Fruit fly (Drosophila melanogaster) whole organism, prepupa: ENCODE measurements around the gene GABA-B-R2.
A peak's percentile ranks its signal among the peaks of the same experiment; 100 is the strongest.

Source experiments
- CG10631 ChIP-seq: fragments of 200-800 bp; sonication (Bioruptor generic); optimal IDR thresholded peaks from 2 replicates; lab custom pipeline; 2016; ENCODE audit warnings: missing biosample characterization, missing genetic modification characterization
- CG10669 ChIP-seq: fragments of 200-800 bp; sonication (Bioruptor generic); optimal IDR thresholded peaks from 3 replicates; lab custom pipeline; 2018; ENCODE audit warnings: missing biosample characterization, mild to moderate bottlenecking, missing genetic modification characterization, moderate library complexity
- CG11294 ChIP-seq: fragments of 200-800 bp; sonication (Bioruptor generic); IDR thresholded peaks from 2 replicates; pipeline ENCODE4 v1.3.6; 2022; ENCODE audit warnings: missing biosample characterization, missing genetic modification characterization
- CG11762 ChIP-seq: fragments of 200-800 bp; sonication (Bioruptor generic); optimal IDR thresholded peaks from 3 replicates; lab custom pipeline; 2016; ENCODE audit warnings: missing biosample characterization, missing genetic modification characterization; ENCODE audit not compliant: insufficient read depth
- CG1621 ChIP-seq: fragments of 200-800 bp; sonication (Bioruptor generic); optimal IDR thresholded peaks from 3 replicates; lab custom pipeline; 2018; ENCODE audit warnings: missing biosample characterization, mild to moderate bottlenecking, missing genetic modification characterization
- CG16779 ChIP-seq: fragments of 200-800 bp; sonication (Bioruptor generic); optimal IDR thresholded peaks from 3 replicates; lab custom pipeline; 2017; ENCODE audit warnings: missing biosample characterization, mild to moderate bottlenecking, missing genetic modification characterization
- CG31627 ChIP-seq: fragments of 200-800 bp; sonication (Bioruptor generic); optimal IDR thresholded peaks from 3 replicates; lab custom pipeline; 2016; ENCODE audit warnings: missing biosample characterization, missing genetic modification characterization
- CG32006 ChIP-seq: fragments of 200-800 bp; sonication (Bioruptor generic); optimal IDR thresholded peaks from 3 replicates; lab custom pipeline; 2017; ENCODE audit warnings: missing biosample characterization, mild to moderate bottlenecking, missing genetic modification characterization
- CG34406 ChIP-seq: fragments of 200-800 bp; sonication (Bioruptor generic); optimal IDR thresholded peaks from 3 replicates; lab custom pipeline; 2016; ENCODE audit warnings: missing biosample characterization, missing genetic modification characterization
- CG3919 ChIP-seq: fragments of 200-800 bp; sonication (Bioruptor generic); optimal IDR thresholded peaks from 3 replicates; lab custom pipeline; 2016; ENCODE audit warnings: missing biosample characterization, missing genetic modification characterization
- CG6276 ChIP-seq: fragments of 200-800 bp; sonication (Bioruptor generic); optimal IDR thresholded peaks from 2 replicates; lab custom pipeline; 2017; ENCODE audit warnings: missing biosample characterization, mild to moderate bottlenecking, missing genetic modification characterization
- CG6792 ChIP-seq: fragments of 200-800 bp; sonication (Bioruptor generic); optimal IDR thresholded peaks from 3 replicates; lab custom pipeline; 2016; ENCODE audit warnings: missing biosample characterization, missing genetic modification characterization
- CG6854 ChIP-seq: fragments of 200-800 bp; sonication (Bioruptor generic); optimal IDR thresholded peaks from 2 replicates; lab custom pipeline; 2017; ENCODE audit warnings: missing biosample characterization, mild to moderate bottlenecking, missing genetic modification characterization
- CG8119 ChIP-seq: fragments of 200-800 bp; sonication (Bioruptor generic); IDR thresholded peaks from 3 replicates; pipeline ENCODE4 v1.3.6; 2022; ENCODE audit warnings: missing biosample characterization, missing genetic modification characterization
- CG8319 ChIP-seq: fragments of 200-800 bp; sonication (Bioruptor generic); optimal IDR thresholded peaks from 3 replicates; lab custom pipeline; 2016; ENCODE audit warnings: missing biosample characterization, missing genetic modification characterization
- CG9139 ChIP-seq: fragments of 200-800 bp; sonication (Bioruptor generic); optimal IDR thresholded peaks from 3 replicates; lab custom pipeline; 2017; ENCODE audit warnings: missing biosample characterization, mild to moderate bottlenecking, missing genetic modification characterization
- Eip75B ChIP-seq: fragments of 200-800 bp; sonication (Bioruptor generic); optimal IDR thresholded peaks from 3 replicates; lab custom pipeline; 2016; ENCODE audit warnings: missing biosample characterization, missing genetic modification characterization
- Eip78C ChIP-seq: fragments of 200-800 bp; sonication (Bioruptor generic); peaks from one replicate; lab custom pipeline; 2016; ENCODE audit warnings: missing biosample characterization, missing genetic modification characterization
- Eip93F ChIP-seq: fragments of 200-800 bp; sonication (Bioruptor generic); optimal IDR thresholded peaks from 2 replicates; lab custom pipeline; 2016; ENCODE audit warnings: missing biosample characterization, mild to moderate bottlenecking, missing genetic modification characterization
- Ets21C ChIP-seq: fragments of 200-800 bp; sonication (Bioruptor generic); optimal IDR thresholded peaks from 3 replicates; lab custom pipeline; 2016; ENCODE audit warnings: missing biosample characterization, missing genetic modification characterization
- Hr38 ChIP-seq: sonication (Bioruptor generic); optimal IDR thresholded peaks from 2 replicates; lab custom pipeline; 2016; ENCODE audit warnings: missing biosample characterization, missing genetic modification characterization
- Hr39 ChIP-seq: fragments of 200-800 bp; sonication (Bioruptor generic); optimal IDR thresholded peaks from 2 replicates; lab custom pipeline; 2016; ENCODE audit warnings: missing biosample characterization, missing genetic modification characterization
- Hr4 ChIP-seq: fragments of 200-800 bp; sonication (Bioruptor generic); optimal IDR thresholded peaks from 3 replicates; lab custom pipeline; 2016; ENCODE audit warnings: missing biosample characterization, missing genetic modification characterization
- Lpt ChIP-seq: fragments of 200-800 bp; sonication (Bioruptor generic); optimal IDR thresholded peaks from 3 replicates; lab custom pipeline; 2016; ENCODE audit warnings: missing biosample characterization, missing genetic modification characterization
- Sox102F ChIP-seq: fragments of 200-800 bp; sonication (Bioruptor generic); optimal IDR thresholded peaks from 2 replicates; lab custom pipeline; 2016; ENCODE audit warnings: missing biosample characterization, mild to moderate bottlenecking, missing genetic modification characterization
- Sox14 ChIP-seq: fragments of 200-800 bp; sonication (Bioruptor generic); optimal IDR thresholded peaks from 3 replicates; lab custom pipeline; 2016; ENCODE audit warnings: missing biosample characterization, missing genetic modification characterization
- Sox15 ChIP-seq: fragments of 200-800 bp; sonication (Bioruptor generic); optimal IDR thresholded peaks from 3 replicates; lab custom pipeline; 2016; ENCODE audit warnings: missing biosample characterization, missing genetic modification characterization
- achi ChIP-seq: fragments of 200-800 bp; sonication (Bioruptor generic); optimal IDR thresholded peaks from 3 replicates; lab custom pipeline; 2016; ENCODE audit warnings: missing biosample characterization, missing genetic modification characterization
- acj6 ChIP-seq: fragments of 200-800 bp; sonication (Bioruptor generic); optimal IDR thresholded peaks from 3 replicates; lab custom pipeline; 2016; ENCODE audit warnings: missing biosample characterization, missing genetic modification characterization
- cyc ChIP-seq: fragments of 200-800 bp; sonication (Bioruptor generic); optimal IDR thresholded peaks from 3 replicates; lab custom pipeline; 2016; ENCODE audit warnings: missing biosample characterization, missing genetic modification characterization
- esn ChIP-seq: fragments of 200-800 bp; sonication (Bioruptor generic); optimal IDR thresholded peaks from 2 replicates; lab custom pipeline; 2016; ENCODE audit warnings: missing biosample characterization, mild to moderate bottlenecking, missing genetic modification characterization, moderate library complexity
- fd59A ChIP-seq: fragments of 200-800 bp; sonication (Bioruptor generic); optimal IDR thresholded peaks from 2 replicates; lab custom pipeline; 2017; ENCODE audit warnings: missing biosample characterization, mild to moderate bottlenecking, missing genetic modification characterization, missing genetic modification reagents
- fd85E ChIP-seq: fragments of 200-800 bp; sonication (Bioruptor generic); optimal IDR thresholded peaks from 3 replicates; lab custom pipeline; 2016; ENCODE audit warnings: missing biosample characterization, missing genetic modification characterization
- fkh ChIP-seq: fragments of 200-800 bp; sonication (Bioruptor generic); optimal IDR thresholded peaks from 3 replicates; lab custom pipeline; 2017; ENCODE audit warnings: missing biosample characterization, mild to moderate bottlenecking, missing genetic modification characterization, moderate library complexity
- pdm3 ChIP-seq: fragments of 200-800 bp; sonication (Bioruptor generic); optimal IDR thresholded peaks from 3 replicates; lab custom pipeline; 2016; ENCODE audit warnings: missing biosample characterization, missing genetic modification characterization
- ss ChIP-seq, 2 experiments: fragments of 200-800 bp; sonication (Bioruptor generic); optimal IDR thresholded peaks; 2 replicates in 1 of 2; 3 replicates in 1 of 2; lab custom pipeline; 2017 to 2018; ENCODE audit warnings: mild to moderate bottlenecking in 2 of 2, missing biosample characterization in 2 of 2, missing genetic modification characterization in 2 of 2, moderate library complexity in 1 of 2
- vri ChIP-seq: fragments of 200-800 bp; sonication (Bioruptor generic); optimal IDR thresholded peaks from 3 replicates; lab custom pipeline; 2016; ENCODE audit warnings: missing biosample characterization, mild to moderate bottlenecking, missing genetic modification characterization

The GABA-B-R2 gene

dm6 chr3R:21722457-21722856, 53.2 kb downstream of the GABA-B-R2 start (continued):
- TF ChIP-seq Hr39 (GFP tag; lab: Kevin White, UChicago), result no peak
- TF ChIP-seq Lpt (GFP tag; lab: Kevin White, UChicago), result no peak
- peak; percentile 3 for TF ChIP-seq achi (GFP tag; lab: Kevin White, UChicago)
- no peak for TF ChIP-seq CG10669 (GFP tag; lab: Kevin White, UChicago)
- no peak for TF ChIP-seq fkh (GFP tag; lab: Kevin White, UChicago)
- TF ChIP-seq CG11294 (GFP tag; lab: Robert Waterston, UW), result no peak
- TF ChIP-seq Eip78C (GFP tag; lab: Kevin White, UChicago), result peak; percentile 70
- no peak for TF ChIP-seq CG8119 (GFP tag; lab: Robert Waterston, UW)
- TF ChIP-seq cyc (GFP tag; lab: Kevin White, UChicago), result no peak
- TF ChIP-seq CG1621 (tag; lab: Kevin White, UChicago), result peak; percentile 21
- no peak for TF ChIP-seq CG31627 (GFP tag; lab: Kevin White, UChicago)
- no peak for TF ChIP-seq CG3919
- no peak for TF ChIP-seq pdm3 (GFP tag; lab: Kevin White, UChicago)
- TF ChIP-seq ss (GFP tag; optimal IDR thresholded peaks at IDR 0.05; lab: Kevin White, UChicago), result peak in 1 of 2 experiments; percentile 0
- TF ChIP-seq fd85E (GFP tag; lab: Kevin White, UChicago), result no peak
- TF ChIP-seq fd59A (GFP tag; lab: Kevin White, UChicago), result no peak
- no peak for TF ChIP-seq Eip93F
- TF ChIP-seq Hr38 (GFP tag; lab: Kevin White, UChicago), result no peak
- TF ChIP-seq CG6276 (GFP tag; lab: Kevin White, UChicago), result no peak
- no peak for TF ChIP-seq vri (GFP tag; lab: Kevin White, UChicago)
- no peak for TF ChIP-seq CG16779
- peak; percentile 14 for TF ChIP-seq Hr4 (GFP tag; lab: Kevin White, UChicago)
- no peak for TF ChIP-seq Eip75B
- no peak for TF ChIP-seq CG6792
- TF ChIP-seq CG6854 (GFP tag; lab: Kevin White, UChicago), result no peak
- no peak for TF ChIP-seq CG11762 (GFP tag; lab: Kevin White, UChicago)
- no peak for TF ChIP-seq Sox14 (GFP tag; lab: Kevin White, UChicago)
- TF ChIP-seq CG32006, result peak; percentile 51
- no peak for TF ChIP-seq CG8319 (GFP tag; lab: Kevin White, UChicago)
- TF ChIP-seq Sox102F (GFP tag; lab: Kevin White, UChicago), result no peak
- TF ChIP-seq acj6, result no peak
- no peak for TF ChIP-seq Ets21C
- TF ChIP-seq esn (GFP tag; lab: Kevin White, UChicago), result no peak
- no peak for TF ChIP-seq Sox15
- TF ChIP-seq CG9139, result no peak
- TF ChIP-seq CG34406 (GFP tag; lab: Kevin White, UChicago), result no peak
- TF ChIP-seq CG10631 (GFP tag; lab: Kevin White, UChicago), result peak; percentile 6
